Fruit fly (Drosophila melanogaster) ovary, adult (tissue): ENCODE measurements around the gene CG12768.

Experiments
- CG17801 ChIP-seq: fragments of 200-800 bp; optimal IDR thresholded peaks from 2 replicates; lab custom pipeline; 2019; ENCODE audit warnings: missing biosample characterization, mild to moderate bottlenecking, missing genetic modification characterization, moderate library complexity; ENCODE audit not compliant: partially characterized antibody

The CG12768 gene

dm6 chr3L:22952703-22953102 lies 42.4 kb downstream of the CG12768 start:
- TF ChIP-seq CG17801 (GFP tag; lab: Kevin White, UChicago): no peak

DNA sequence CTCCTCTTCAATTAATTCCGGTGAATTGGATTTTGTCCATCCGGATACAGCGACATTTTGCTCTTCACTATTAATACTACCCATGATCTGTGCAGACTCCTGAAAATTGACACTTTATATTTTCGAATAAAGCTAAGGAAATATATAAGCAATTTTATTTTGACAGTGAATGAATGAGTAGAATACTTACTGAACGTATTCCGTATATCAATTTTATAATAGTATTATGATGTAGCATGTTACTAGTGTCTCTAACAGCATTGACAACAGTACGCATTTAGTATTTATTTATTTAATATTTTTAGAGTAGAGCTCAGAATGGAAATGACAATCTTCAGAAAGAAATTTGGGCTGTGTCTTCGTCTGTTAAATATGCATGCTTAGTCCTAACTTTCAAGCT lies 44.9 kb downstream of the CG12768 start, which contains the start of gene CG32461:
Gene CG32461, minus strand, starts transcription at position 101 of the 400 bp plus-strand sequence.
- no peak for TF ChIP-seq CG17801 (GFP tag; lab: Kevin White, UChicago)

- TF ChIP-seq CG17801 (GFP tag; lab: Kevin White, UChicago): no peak
These were observed 47.9 kb downstream of the CG12768 start for dm6 chr3L:22958171-22958570.

dm6 chr3L:22960322-22960721 lies 50.0 kb downstream of the CG12768 start:
- TF ChIP-seq CG17801 (GFP tag; lab: Kevin White, UChicago): no peak
